Worm (Caenorhabditis elegans) whole organism, L3 larva: ENCODE measurements around the gene K03H6.4.

Source experiments
- R02D3.7 ChIP-seq: fragments of 150-350 bp; optimal IDR thresholded peaks from 2 replicates; lab custom pipeline; 2014; ENCODE audit warnings: missing biosample characterization, missing genetic modification characterization
- ceh-16 ChIP-seq: sonication (generic microtip); optimal IDR thresholded peaks from 2 replicates; lab custom pipeline; 2017; ENCODE audit warnings: missing biosample characterization, missing genetic modification characterization
- elt-3 ChIP-seq, 3 experiments: fragments of 150-350 bp in 1 of 3; sonication (generic microtip) in 2 of 3; optimal IDR thresholded peaks; 2 replicates in 2 of 3; 4 replicates in 1 of 3; lab custom pipeline; 2014 to 2017; ENCODE audit warnings: missing biosample characterization in 3 of 3, missing genetic modification characterization in 3 of 3
- nhr-11 ChIP-seq: fragments of 150-350 bp; optimal IDR thresholded peaks from 2 replicates; lab custom pipeline; 2014; ENCODE audit warnings: missing biosample characterization, missing genetic modification characterization
- pha-4 ChIP-seq: fragments of 150-350 bp; optimal IDR thresholded peaks from 2 replicates; lab custom pipeline; 2014; ENCODE audit warnings: missing biosample characterization, missing genetic modification reagents, missing genetic modification characterization

ce11 chrIV:1565725-1566124 is 44.6 kb upstream of the K03H6.4 start:
- TF ChIP-seq nhr-11 (tag; lab: Kevin White, UChicago) (no peak), elt-3 (tag; optimal IDR thresholded peaks at IDR 0.05; lab: Kevin White, UChicago) (no peak), pha-4 (no peak), ceh-16 (tag; lab: Kevin White, UChicago) (no peak), R02D3.7 (no peak)
